Worm (Caenorhabditis elegans) whole organism, L1 larva: ENCODE results near the gene sox-4.

Source experiments
- C34B4.2 ChIP-seq: sonication (generic microtip); optimal IDR thresholded peaks from 2 replicates; lab custom pipeline; 2017; ENCODE audit warnings: mild to moderate bottlenecking, missing genetic modification characterization, missing compliant biosample characterization
- F16B12.6 ChIP-seq: fragments of 150-350 bp; optimal IDR thresholded peaks from 2 replicates; lab custom pipeline; 2014; ENCODE audit warnings: missing biosample characterization, missing genetic modification characterization
- aha-1 ChIP-seq: fragments of 150-350 bp; optimal IDR thresholded peaks from 2 replicates; lab custom pipeline; 2014; ENCODE audit warnings: missing biosample characterization, missing genetic modification characterization
- aly-2 ChIP-seq: fragments of 150-350 bp; optimal IDR thresholded peaks from 2 replicates; lab custom pipeline; 2014; ENCODE audit warnings: missing biosample characterization, missing genetic modification characterization
- ama-1 ChIP-seq: fragments of 150-350 bp; optimal IDR thresholded peaks from 2 replicates; lab custom pipeline; 2014
- blmp-1 ChIP-seq: fragments of 150-350 bp; optimal IDR thresholded peaks from 2 replicates; lab custom pipeline; 2014; ENCODE audit warnings: missing biosample characterization, missing genetic modification characterization
- ces-1 ChIP-seq: fragments of 150-350 bp; optimal IDR thresholded peaks from 2 replicates; lab custom pipeline; 2014; ENCODE audit warnings: missing biosample characterization, missing genetic modification reagents, missing genetic modification characterization
- dpl-1 ChIP-seq, 3 experiments: fragments of 150-350 bp in 2 of 3; sonication (generic microtip) in 1 of 3; optimal IDR thresholded peaks; 2 replicates each; lab custom pipeline; 2014 to 2017; ENCODE audit warnings: missing biosample characterization in 3 of 3, missing genetic modification characterization in 3 of 3, missing genetic modification reagents in 3 of 3
- egl-13 ChIP-seq: sonication (generic microtip); optimal IDR thresholded peaks from 2 replicates; lab custom pipeline; 2016; ENCODE audit warnings: missing genotype, missing genetic modification reagents, missing genetic modification characterization, missing compliant biosample characterization
- elt-2 ChIP-seq: sonication (generic microtip); optimal IDR thresholded peaks from 2 replicates; lab custom pipeline; 2016; ENCODE audit warnings: missing genetic modification characterization, mild to moderate bottlenecking, inconsistent platforms, missing compliant biosample characterization, missing genetic modification reagents
- fkh-10 ChIP-seq: sonication (generic microtip); optimal IDR thresholded peaks from 2 replicates; lab custom pipeline; 2017; ENCODE audit warnings: missing biosample characterization, missing genetic modification reagents, missing genetic modification characterization
- hlh-4 ChIP-seq: sonication (generic microtip); optimal IDR thresholded peaks from 2 replicates; lab custom pipeline; 2016; ENCODE audit warnings: mild to moderate bottlenecking, missing genetic modification characterization, missing compliant biosample characterization
- jun-1 ChIP-seq: fragments of 150-350 bp; optimal IDR thresholded peaks from 2 replicates; lab custom pipeline; 2014; ENCODE audit warnings: missing biosample characterization, missing genetic modification reagents, missing genetic modification characterization
- lin-13 ChIP-seq: fragments of 150-350 bp; optimal IDR thresholded peaks from 2 replicates; lab custom pipeline; 2014; ENCODE audit warnings: missing biosample characterization, missing genetic modification reagents, missing genetic modification characterization
- lin-14 ChIP-seq: fragments of 200-800 bp; sonication (Bioruptor generic); optimal IDR thresholded peaks from 2 replicates; lab custom pipeline; 2018; ENCODE audit warnings: mild to moderate bottlenecking, missing genetic modification characterization, moderate library complexity, missing compliant biosample characterization
- lin-15B ChIP-seq: fragments of 150-350 bp; sonication (generic microtip); optimal IDR thresholded peaks from 3 replicates; lab custom pipeline; 2014; ENCODE audit warnings: missing biosample characterization, missing genetic modification characterization
- lin-35 ChIP-seq, 2 experiments: fragments of 150-350 bp; optimal IDR thresholded peaks; 2 replicates each; lab custom pipeline; 2014; ENCODE audit warnings: missing biosample characterization in 2 of 2, missing genetic modification characterization in 2 of 2, missing genetic modification reagents in 2 of 2
- lin-39 ChIP-seq: fragments of 150-350 bp; optimal IDR thresholded peaks from 2 replicates; lab custom pipeline; 2014; ENCODE audit warnings: missing biosample characterization, missing genetic modification reagents, missing genetic modification characterization
- lsy-2 ChIP-seq, 2 experiments: fragments of 150-350 bp; optimal IDR thresholded peaks; 2 replicates each; lab custom pipeline; 2014; ENCODE audit warnings: missing biosample characterization in 2 of 2, missing genetic modification characterization in 2 of 2
- mef-2 ChIP-seq: fragments of 150-350 bp; optimal IDR thresholded peaks from 2 replicates; lab custom pipeline; 2014; ENCODE audit warnings: missing biosample characterization, missing genetic modification characterization
- mep-1 ChIP-seq: fragments of 150-350 bp; optimal IDR thresholded peaks from 2 replicates; lab custom pipeline; 2014; ENCODE audit warnings: missing biosample characterization, missing genetic modification characterization
- nhr-19 ChIP-seq: fragments of 200-800 bp; sonication (Bioruptor generic); conservative IDR thresholded peaks from 2 replicates; pipeline ENCODE4 v1.3.6; 2022; ENCODE audit warnings: missing genetic modification characterization, missing compliant biosample characterization
- nhr-20 ChIP-seq: sonication (generic microtip); optimal IDR thresholded peaks from 2 replicates; lab custom pipeline; 2016; ENCODE audit warnings: mild to moderate bottlenecking, missing genetic modification characterization, missing compliant biosample characterization
- nhr-237 ChIP-seq: fragments of 150-350 bp; optimal IDR thresholded peaks from 2 replicates; lab custom pipeline; 2014; ENCODE audit warnings: missing biosample characterization, missing genetic modification characterization
- nhr-47 ChIP-seq: sonication (generic microtip); optimal IDR thresholded peaks from 2 replicates; lab custom pipeline; 2016; ENCODE audit warnings: mild to moderate bottlenecking, missing genetic modification characterization, moderate library complexity, missing compliant biosample characterization
- nhr-71 ChIP-seq: sonication (generic microtip); optimal IDR thresholded peaks from 2 replicates; lab custom pipeline; 2016; ENCODE audit warnings: mild to moderate bottlenecking, missing genetic modification characterization, moderate library complexity, missing compliant biosample characterization
- nhr-76 ChIP-seq: sonication (generic microtip); optimal IDR thresholded peaks from 2 replicates; lab custom pipeline; 2017; ENCODE audit warnings: missing biosample characterization, missing genetic modification characterization
- nhr-85 ChIP-seq: sonication (generic microtip); peaks from one replicate; lab custom pipeline; 2016; ENCODE audit warnings: missing genetic modification characterization, inconsistent platforms, missing compliant biosample characterization
- nhr-90 ChIP-seq: sonication (generic microtip); optimal IDR thresholded peaks from 2 replicates; lab custom pipeline; 2016; ENCODE audit warnings: mild to moderate bottlenecking, missing genetic modification characterization, missing compliant biosample characterization; ENCODE audit not compliant: poor library complexity
- rnt-1 ChIP-seq: sonication (generic microtip); optimal IDR thresholded peaks from 2 replicates; lab custom pipeline; 2016; ENCODE audit warnings: mild to moderate bottlenecking, missing genetic modification characterization, moderate library complexity, missing compliant biosample characterization
- skn-1 ChIP-seq: fragments of 150-350 bp; optimal IDR thresholded peaks from 2 replicates; lab custom pipeline; 2014; ENCODE audit warnings: missing biosample characterization, missing genetic modification characterization
- snpc-4 ChIP-seq: fragments of 150-350 bp; optimal IDR thresholded peaks from 2 replicates; lab custom pipeline; 2014; ENCODE audit warnings: missing biosample characterization, missing genetic modification characterization
- sox-4 ChIP-seq: sonication (generic microtip); optimal IDR thresholded peaks from 2 replicates; lab custom pipeline; 2016; ENCODE audit warnings: missing genetic modification characterization, missing compliant biosample characterization
- sup-37 ChIP-seq: fragments of 200-800 bp; sonication (Bioruptor generic); optimal IDR thresholded peaks from 2 replicates; lab custom pipeline; 2018; ENCODE audit warnings: mild to moderate bottlenecking, missing genetic modification characterization, missing compliant biosample characterization
- unc-130 ChIP-seq: fragments of 150-350 bp; optimal IDR thresholded peaks from 2 replicates; lab custom pipeline; 2017; ENCODE audit warnings: missing biosample characterization, missing genetic modification characterization, inconsistent platforms
- unc-30 ChIP-seq: sonication (generic microtip); optimal IDR thresholded peaks from 2 replicates; lab custom pipeline; 2017; ENCODE audit warnings: missing biosample characterization, missing genetic modification characterization
- unc-86 ChIP-seq: sonication (generic microtip); optimal IDR thresholded peaks from 2 replicates; lab custom pipeline; 2016; ENCODE audit warnings: missing genetic modification characterization, missing compliant biosample characterization
- xbp-1 ChIP-seq: sonication (generic microtip); optimal IDR thresholded peaks from 2 replicates; lab custom pipeline; 2016; ENCODE audit warnings: missing genetic modification characterization, missing compliant biosample characterization
- zip-4 ChIP-seq: fragments of 200-800 bp; sonication (Bioruptor generic); optimal IDR thresholded peaks from 2 replicates; lab custom pipeline; 2018; ENCODE audit warnings: mild to moderate bottlenecking, missing genetic modification characterization, moderate library complexity, missing compliant biosample characterization
- ztf-4 ChIP-seq: fragments of 150-350 bp; optimal IDR thresholded peaks from 2 replicates; lab custom pipeline; 2014; ENCODE audit warnings: missing biosample characterization, missing genetic modification characterization

sox-4 gene

DNA sequence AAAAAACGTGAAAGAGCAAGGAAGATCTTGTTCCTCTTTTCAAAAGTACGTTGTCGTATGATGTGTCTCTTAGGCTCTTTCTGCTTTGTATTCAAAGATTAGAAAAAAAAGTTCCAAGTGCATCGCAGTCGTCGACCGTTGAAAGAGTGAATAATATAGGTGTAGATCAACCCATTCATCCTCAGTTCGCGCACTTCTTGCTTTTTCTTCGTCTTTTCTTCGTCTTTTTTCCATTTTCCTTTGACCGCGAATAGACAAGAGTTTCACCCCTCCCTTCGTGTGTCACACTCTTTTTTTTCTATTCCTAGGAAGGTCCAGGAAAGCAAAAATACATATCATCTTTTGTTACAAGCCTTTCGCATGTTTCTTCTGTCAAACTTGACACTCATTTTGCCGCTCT, 17.9 kb upstream of the sox-4 start:
- TF ChIP-seq hlh-4 (tag; lab: Kevin White, UChicago) (no peak), lin-14 (GFP tag; lab: Kevin White, UChicago) (peak; percentile 8), elt-2 (no peak), fkh-10 (GFP tag; lab: Kevin White, UChicago) (peak; percentile 26), unc-30 (no peak)

DNA sequence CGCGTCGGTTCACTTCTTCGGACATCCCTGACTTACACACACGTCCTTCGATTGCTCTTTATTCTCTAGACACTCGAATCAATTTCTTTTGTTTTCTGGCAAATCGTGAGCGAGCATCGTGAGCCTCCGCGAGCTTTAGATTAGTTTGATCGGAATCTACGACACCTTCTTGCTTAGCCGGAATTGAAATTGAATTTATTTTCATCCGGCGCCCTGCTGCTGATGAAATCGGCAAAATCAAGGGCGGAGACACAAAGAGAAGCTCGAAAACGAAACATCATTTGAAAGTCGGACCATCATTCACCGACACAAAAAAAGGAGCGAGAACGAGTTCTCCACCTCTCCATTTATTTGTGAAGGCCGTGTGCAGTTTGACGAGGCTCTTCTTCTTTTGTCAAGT, 9.7 kb upstream of the sox-4 start, which contains the start of gene npr-16:
npr-16 (plus strand) TSS at position 301 of the 400 bp plus-strand sequence.
- TF ChIP-seq rnt-1 (tag; lab: Kevin White, UChicago) (no peak), lin-39 (no peak), aha-1 (tag; lab: Kevin White, UChicago) (no peak), unc-86 (tag; lab: Kevin White, UChicago) (no peak), ztf-4 (tag; lab: Kevin White, UChicago) (no peak), jun-1 (tag; lab: Kevin White, UChicago) (no peak), lsy-2 (tag; optimal IDR thresholded peaks at IDR 0.05; lab: Kevin White, UChicago) (no peak), F16B12.6 (no peak), sox-4 (tag; lab: Kevin White, UChicago) (no peak), ama-1 (lab: Kevin White, UChicago) (no peak)

DNA sequence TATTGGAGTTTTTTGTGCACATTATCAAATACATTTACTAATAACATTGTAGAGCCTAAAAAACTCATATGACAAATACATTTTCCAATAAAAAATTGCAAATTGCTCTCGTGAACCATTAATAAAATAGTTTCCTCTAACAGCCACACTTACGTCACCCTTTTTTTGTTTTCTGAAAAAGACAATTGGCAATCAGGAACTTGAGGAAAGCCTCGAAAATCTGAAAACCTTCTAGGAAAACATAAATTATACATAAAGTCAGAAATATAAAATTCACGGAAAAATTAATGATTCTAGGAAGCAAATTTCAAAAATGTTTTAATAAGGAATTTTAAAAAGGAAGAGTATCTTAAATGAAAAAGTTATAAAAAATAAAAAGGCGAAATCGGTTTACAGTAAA, 8.3 kb upstream of the sox-4 start:
- TF ChIP-seq C34B4.2 = no peak
- TF ChIP-seq lin-15B (tag; lab: Kevin White, UChicago) = no peak
- no peak for TF ChIP-seq nhr-85 (tag; lab: Kevin White, UChicago)
- no peak for TF ChIP-seq skn-1
- no peak for TF ChIP-seq nhr-20 (tag; lab: Kevin White, UChicago)
- no peak for TF ChIP-seq zip-4 (GFP tag; lab: Kevin White, UChicago)
- TF ChIP-seq nhr-90 (tag; lab: Kevin White, UChicago) = no peak
- no peak for TF ChIP-seq unc-130 (tag; lab: Kevin White, UChicago)
- TF ChIP-seq nhr-47 = peak; percentile 19
- TF ChIP-seq lin-13 (GFP tag; lab: Kevin White, UChicago) = no peak
- no peak for TF ChIP-seq nhr-76
- no peak for TF ChIP-seq nhr-19 (GFP tag; lab: Robert Waterston, UW)
- no peak for TF ChIP-seq blmp-1 (tag; lab: Kevin White, UChicago)
- peak; percentile 39 for TF ChIP-seq egl-13 (tag; lab: Kevin White, UChicago)
- no peak for TF ChIP-seq xbp-1 (tag; lab: Kevin White, UChicago)
- peak; percentile 38 for TF ChIP-seq nhr-71 (tag; lab: Kevin White, UChicago)
- no peak for TF ChIP-seq mep-1 (tag; lab: Kevin White, UChicago)
- no peak for TF ChIP-seq dpl-1 (GFP tag; optimal IDR thresholded peaks at IDR 0.05; lab: Kevin White, UChicago)
- no peak for TF ChIP-seq sup-37
- TF ChIP-seq lin-14 (GFP tag; lab: Kevin White, UChicago) = peak; percentile 60
- no peak for TF ChIP-seq snpc-4 (tag; lab: Kevin White, UChicago)
- TF ChIP-seq aly-2 (tag; lab: Kevin White, UChicago) = no peak
- peak; percentile 89 for TF ChIP-seq unc-86 (tag; lab: Kevin White, UChicago)
- no peak for TF ChIP-seq nhr-237 (tag; lab: Kevin White, UChicago)
- no peak for TF ChIP-seq mef-2 (tag; lab: Kevin White, UChicago)
- no peak for TF ChIP-seq ces-1 (GFP tag; lab: Kevin White, UChicago)
- TF ChIP-seq, all 84 proteins: peak for 5

DNA sequence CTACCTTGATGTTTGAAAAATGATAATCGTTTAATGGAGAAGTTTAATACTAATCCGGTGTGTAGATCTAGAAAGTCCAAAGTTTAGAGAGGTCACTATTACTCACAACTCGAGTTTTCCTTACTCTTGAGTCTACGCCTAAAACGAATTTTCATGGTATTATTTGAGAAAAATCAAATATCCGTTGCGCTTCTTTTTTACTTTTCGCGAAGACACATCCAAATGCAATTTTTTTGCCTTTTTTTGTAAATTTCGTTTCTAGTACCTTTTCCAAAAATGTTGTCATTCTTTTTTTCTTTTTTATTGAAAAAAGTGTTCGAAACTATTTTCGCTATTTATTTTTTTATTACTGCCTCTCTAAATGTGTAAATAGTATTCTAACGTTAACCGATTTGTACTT, 4.9 kb upstream of the sox-4 start:
- TF ChIP-seq lin-14 (GFP tag; lab: Kevin White, UChicago) (peak; percentile 43), fkh-10 (GFP tag; lab: Kevin White, UChicago) (peak; percentile 91), lin-35 (GFP tag; optimal IDR thresholded peaks at IDR 0.05; lab: Kevin White, UChicago) (no peak)
